Worm (Caenorhabditis elegans) whole organism, L3 larva: ENCODE results near the gene lec-12.

Source experiments
- ceh-82 ChIP-seq: fragments of 150-350 bp; optimal IDR thresholded peaks from 2 replicates; lab custom pipeline; 2014; ENCODE audit warnings: missing biosample characterization, missing genetic modification characterization
- egl-27 ChIP-seq: sonication (generic microtip); optimal IDR thresholded peaks from 4 replicates; lab custom pipeline; 2017; ENCODE audit warnings: missing biosample characterization, missing genetic modification reagents, missing genetic modification characterization
- fkh-10 ChIP-seq: sonication (generic microtip); optimal IDR thresholded peaks from 2 replicates; lab custom pipeline; 2017; ENCODE audit warnings: missing biosample characterization, missing genetic modification reagents, missing genetic modification characterization
- nhr-11 ChIP-seq: fragments of 150-350 bp; optimal IDR thresholded peaks from 2 replicates; lab custom pipeline; 2014; ENCODE audit warnings: missing biosample characterization, missing genetic modification characterization
- nhr-23 ChIP-seq: fragments of 150-350 bp; optimal IDR thresholded peaks from 2 replicates; lab custom pipeline; 2014; ENCODE audit warnings: missing biosample characterization, missing genetic modification reagents, missing genetic modification characterization
- nhr-237 ChIP-seq: fragments of 150-350 bp; optimal IDR thresholded peaks from 2 replicates; lab custom pipeline; 2014; ENCODE audit warnings: missing biosample characterization, missing genetic modification characterization
- nhr-28 ChIP-seq: fragments of 150-350 bp; optimal IDR thresholded peaks from 2 replicates; lab custom pipeline; 2014; ENCODE audit warnings: missing biosample characterization, missing genetic modification characterization
- snpc-4 ChIP-seq: fragments of 150-350 bp; optimal IDR thresholded peaks from 2 replicates; lab custom pipeline; 2014; ENCODE audit warnings: missing biosample characterization, missing genetic modification characterization
- unc-62 ChIP-seq: fragments of 150-350 bp; sonication (generic microtip); optimal IDR thresholded peaks from 4 replicates; lab custom pipeline; 2014; ENCODE audit warnings: missing biosample characterization, missing genetic modification reagents, missing genetic modification characterization

DNA sequence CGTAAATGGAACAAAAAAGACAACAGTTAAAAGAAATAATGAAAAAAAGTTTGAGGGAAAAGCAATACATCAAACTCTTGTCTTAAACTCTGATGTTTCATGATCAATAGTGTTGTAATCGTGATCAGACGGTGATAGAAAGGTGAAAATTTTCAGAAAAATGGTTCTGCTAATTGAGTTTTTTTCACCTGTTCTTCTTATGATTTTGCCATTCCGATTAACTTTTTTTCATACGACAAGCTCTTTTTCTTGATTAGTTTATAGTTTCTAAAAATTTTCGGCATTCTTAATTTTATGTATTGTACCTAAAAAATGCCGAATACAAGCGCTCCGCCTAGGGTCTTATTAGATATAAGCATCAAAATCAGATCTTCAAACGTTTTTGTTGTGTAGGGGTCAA lies 11.5 kb downstream of the lec-12 start:
- no peak for TF ChIP-seq unc-62 (GFP tag; lab: Kevin White, UChicago)
- no peak for TF ChIP-seq egl-27 (tag; lab: Kevin White, UChicago)
- TF ChIP-seq snpc-4 (tag; lab: Kevin White, UChicago): no peak
- no peak for TF ChIP-seq ceh-82 (tag; lab: Kevin White, UChicago)
- no peak for TF ChIP-seq nhr-11 (tag; lab: Kevin White, UChicago)
- TF ChIP-seq fkh-10 (GFP tag; lab: Kevin White, UChicago): no peak
- no peak for TF ChIP-seq nhr-28
- no peak for TF ChIP-seq nhr-23 (tag; lab: Kevin White, UChicago)
- no peak for TF ChIP-seq nhr-237 (tag; lab: Kevin White, UChicago)
